Worm (Caenorhabditis elegans): ENCODE results near the gene zig-6.

The zig-6 gene

ce11 chrX:5216063-5216462 is 27.2 kb upstream of the zig-6 start, which contains the start of gene hrpa-2:
Gene hrpa-2 (plus strand): TSS chrX:5216363.
- TF ChIP-seq hlh-15 (tag; optimal IDR thresholded peaks at IDR 0.05) (no peak), pqm-1 (tag; optimal IDR thresholded peaks at IDR 0.05) (no peak), unc-86 (tag; optimal IDR thresholded peaks at IDR 0.05) (no peak), elt-4 (tag; optimal IDR thresholded peaks at IDR 0.05) (no peak)

- TF ChIP-seq C08G9.2 (tag; optimal IDR thresholded peaks at IDR 0.05) (peak; percentile 26), Y22D7AL.16 (tag; optimal IDR thresholded peaks at IDR 0.05) (no peak)
Measured at ce11 chrX:5214790-5215189, 25.9 kb upstream of the zig-6 start.

ce11 chrX:5213565-5213964 is 24.7 kb upstream of the zig-6 start:
- TF ChIP-seq tbx-2 (tag; optimal IDR thresholded peaks at IDR 0.05) (no peak), pag-3 (tag; optimal IDR thresholded peaks at IDR 0.05; ENCODE audit: borderline replicate concordance) (no peak), nhr-232 (tag; optimal IDR thresholded peaks at IDR 0.05) (no peak), nhr-11 (tag; optimal IDR thresholded peaks at IDR 0.05) (no peak), elt-2 (tag; optimal IDR thresholded peaks at IDR 0.05) (peak; percentile 88), ceh-48 (tag; optimal IDR thresholded peaks at IDR 0.05) (no peak), K02D7.2 (tag; optimal IDR thresholded peaks at IDR 0.05) (no peak), pqm-1 (tag; optimal IDR thresholded peaks at IDR 0.05) (peak; percentile 29), K09A11.1 (tag; optimal IDR thresholded peaks at IDR 0.05; ENCODE audit: insufficient read depth) (no peak), gmeb-2 (tag; optimal IDR thresholded peaks at IDR 0.05) (no peak), hlh-30 (tag; optimal IDR thresholded peaks at IDR 0.05; ENCODE audit: insufficient read depth) (no peak)

ce11 chrX:5213032-5213431 is 24.2 kb upstream of the zig-6 start:
- no peak for TF ChIP-seq pros-1 (tag; optimal IDR thresholded peaks at IDR 0.05)
- no peak for TF ChIP-seq pat-9 (tag; optimal IDR thresholded peaks at IDR 0.05)
- no peak for TF ChIP-seq ceh-18 (tag; optimal IDR thresholded peaks at IDR 0.05)
- no peak for TF ChIP-seq odd-2 (tag; optimal IDR thresholded peaks at IDR 0.05)
- TF ChIP-seq che-1 (tag; optimal IDR thresholded peaks at IDR 0.05) = no peak
- no peak for TF ChIP-seq ceh-22 (tag; optimal IDR thresholded peaks at IDR 0.05)
- TF ChIP-seq Y22D7AL.16 (tag; optimal IDR thresholded peaks at IDR 0.05) = no peak
- no peak for TF ChIP-seq ztf-16 (tag; optimal IDR thresholded peaks at IDR 0.05)
- TF ChIP-seq elt-2 (tag; optimal IDR thresholded peaks at IDR 0.05) = no peak
- TF ChIP-seq gmeb-2 (tag; optimal IDR thresholded peaks at IDR 0.05) = no peak
- TF ChIP-seq syd-9 (tag; optimal IDR thresholded peaks at IDR 0.05) = no peak
- no peak for TF ChIP-seq ceh-31 (tag; optimal IDR thresholded peaks at IDR 0.05)

- TF ChIP-seq fkh-6 (tag; optimal IDR thresholded peaks at IDR 0.05) (no peak), ceh-22 (tag; optimal IDR thresholded peaks at IDR 0.05) (no peak), pat-9 (tag; optimal IDR thresholded peaks at IDR 0.05) (no peak), unc-86 (tag; optimal IDR thresholded peaks at IDR 0.05) (no peak), sox-4 (tag; optimal IDR thresholded peaks at IDR 0.05) (no peak)
Measured at ce11 chrX:5210927-5211655, 22.2 kb upstream of the zig-6 start.

- TF ChIP-seq unc-42 (tag; optimal IDR thresholded peaks at IDR 0.05) (peak; percentile 82), rnt-1 (tag; optimal IDR thresholded peaks at IDR 0.05) (no peak), sox-4 (tag; optimal IDR thresholded peaks at IDR 0.05) (no peak)
Measured at ce11 chrX:5210524-5210923, 21.6 kb upstream of the zig-6 start.

ce11 chrX:5209429-5209828 is 20.6 kb upstream of the zig-6 start:
- no peak for TF ChIP-seq F13H6.1 (tag; optimal IDR thresholded peaks at IDR 0.05)
- peak; percentile 23 for TF ChIP-seq unc-55 (GFP tag; optimal IDR thresholded peaks at IDR 0.05)
- peak; percentile 25 for TF ChIP-seq hlh-6 (tag; optimal IDR thresholded peaks at IDR 0.05)
- peak; percentile 58 for TF ChIP-seq ceh-18 (tag; optimal IDR thresholded peaks at IDR 0.05)
